Fruit fly (Drosophila melanogaster) whole organism, embryonic: ENCODE data around the gene Or85c.

Experiments used
- Adf1 ChIP-seq: fragments of 200-800 bp; sonication (Bioruptor generic); IDR thresholded peaks from 2 replicates; pipeline ENCODE4 v1.3.6; 2022; ENCODE audit warnings: missing biosample characterization, missing genetic modification characterization
- Bdp1 ChIP-seq: fragments of 200-800 bp; sonication (Bioruptor generic); optimal IDR thresholded peaks from 3 replicates; lab custom pipeline; 2016; ENCODE audit warnings: missing biosample characterization, missing genetic modification characterization
- Bteb2 ChIP-seq: fragments of 200-800 bp; sonication (Bioruptor generic); optimal IDR thresholded peaks from 2 replicates; lab custom pipeline; 2016; ENCODE audit warnings: missing biosample characterization, missing genetic modification characterization
- CG10543 ChIP-seq: fragments of 200-800 bp; sonication (Bioruptor generic); optimal IDR thresholded peaks from 3 replicates; lab custom pipeline; 2017; ENCODE audit warnings: missing biosample characterization, mild to moderate bottlenecking, missing genetic modification characterization, moderate library complexity
- CG13624 ChIP-seq: fragments of 200-800 bp; sonication (Bioruptor generic); optimal IDR thresholded peaks from 2 replicates; lab custom pipeline; 2016; ENCODE audit warnings: missing biosample characterization, missing genetic modification characterization
- CG1603 ChIP-seq: fragments of 200-800 bp; sonication (Bioruptor generic); optimal IDR thresholded peaks from 2 replicates; lab custom pipeline; 2019; ENCODE audit warnings: missing biosample characterization, mild to moderate bottlenecking, missing genetic modification characterization, moderate library complexity
- CG16813 ChIP-seq: fragments of 200-800 bp; sonication (Bioruptor generic); IDR thresholded peaks from 3 replicates; pipeline ENCODE4 v1.3.6; 2022; ENCODE audit warnings: missing biosample characterization, missing genetic modification characterization; ENCODE audit not compliant: partially characterized antibody
- CG17912 ChIP-seq: fragments of 200-800 bp; sonication (Bioruptor generic); optimal IDR thresholded peaks from 2 replicates; lab custom pipeline; 2018; ENCODE audit warnings: missing biosample characterization, mild to moderate bottlenecking, missing genetic modification characterization
- CG33213 ChIP-seq: fragments of 200-800 bp; sonication (Bioruptor generic); optimal IDR thresholded peaks from 3 replicates; lab custom pipeline; 2016; ENCODE audit warnings: missing biosample characterization, missing genetic modification characterization
- CG34376 ChIP-seq: fragments of 200-800 bp; sonication (Bioruptor generic); optimal IDR thresholded peaks from 2 replicates; lab custom pipeline; 2018; ENCODE audit warnings: missing biosample characterization, mild to moderate bottlenecking, missing genetic modification characterization
- CG34422 ChIP-seq: fragments of 200-800 bp; sonication (Bioruptor generic); IDR thresholded peaks from 3 replicates; pipeline ENCODE4 v1.3.6; 2022; ENCODE audit warnings: missing biosample characterization, missing genetic modification characterization
- CG3847 ChIP-seq: fragments of 200-800 bp; sonication (Bioruptor generic); IDR thresholded peaks from 2 replicates; pipeline ENCODE4 v1.3.6; 2022; ENCODE audit warnings: missing biosample characterization, missing genetic modification characterization
- CG6854 ChIP-seq: fragments of 200-800 bp; sonication (Bioruptor generic); optimal IDR thresholded peaks from 3 replicates; lab custom pipeline; 2017; ENCODE audit warnings: missing biosample characterization, mild to moderate bottlenecking, missing genetic modification characterization
- CG8281 ChIP-seq: fragments of 200-800 bp; sonication (Bioruptor generic); optimal IDR thresholded peaks from 2 replicates; lab custom pipeline; 2018; ENCODE audit warnings: missing biosample characterization, mild to moderate bottlenecking, missing genetic modification characterization, moderate library complexity
- CG8478 ChIP-seq: fragments of >200 bp; optimal IDR thresholded peaks from 2 replicates; lab custom pipeline; 2018
- CG9215 ChIP-seq: fragments of 200-800 bp; sonication (Bioruptor generic); IDR thresholded peaks from 2 replicates; pipeline ENCODE4 v1.3.6; 2022; ENCODE audit warnings: missing biosample characterization, missing genetic modification characterization
- CG9727 ChIP-seq: fragments of 200-800 bp; sonication (Bioruptor generic); optimal IDR thresholded peaks from 3 replicates; lab custom pipeline; 2017; ENCODE audit warnings: missing biosample characterization, mild to moderate bottlenecking, missing genetic modification characterization
- CG9817 ChIP-seq: fragments of 200-800 bp; sonication (Bioruptor generic); optimal IDR thresholded peaks from 2 replicates; lab custom pipeline; 2018; ENCODE audit warnings: missing biosample characterization, mild to moderate bottlenecking, missing genetic modification characterization, moderate library complexity
- Camta ChIP-seq: fragments of 200-800 bp; sonication (Bioruptor generic); optimal IDR thresholded peaks from 2 replicates; lab custom pipeline; 2016; ENCODE audit warnings: missing biosample characterization, missing genetic modification characterization
- E2f2 ChIP-seq: fragments of 200-800 bp; sonication (Bioruptor generic); IDR thresholded peaks from 2 replicates; pipeline ENCODE4 v1.3.6; 2022; ENCODE audit warnings: missing biosample characterization, missing genetic modification characterization
- HLH3B ChIP-seq: fragments of 200-800 bp; sonication (Bioruptor generic); IDR thresholded peaks from 2 replicates; pipeline ENCODE4 v1.3.6; 2022; ENCODE audit warnings: missing biosample characterization, missing genetic modification characterization
- Lpt ChIP-seq: fragments of >200 bp; optimal IDR thresholded peaks from 2 replicates; lab custom pipeline; 2018; ENCODE audit warnings: missing biosample characterization, missing genetic modification characterization
- Mad ChIP-seq: fragments of 200-800 bp; sonication (Bioruptor generic); optimal IDR thresholded peaks from 2 replicates; lab custom pipeline; 2016; ENCODE audit warnings: missing biosample characterization, missing genetic modification characterization
- NfI ChIP-seq: fragments of 200-800 bp; sonication (Bioruptor generic); optimal IDR thresholded peaks from 3 replicates; lab custom pipeline; 2018; ENCODE audit warnings: missing biosample characterization, mild to moderate bottlenecking, missing genetic modification characterization, moderate library complexity
- Scr ChIP-seq: fragments of 200-800 bp; sonication (Bioruptor generic); IDR thresholded peaks from 2 replicates; pipeline ENCODE4 v1.3.6; 2022; ENCODE audit warnings: missing biosample characterization, missing genetic modification characterization; ENCODE audit not compliant: partially characterized antibody
- ara ChIP-seq: fragments of 200-800 bp; sonication (Bioruptor generic); IDR thresholded peaks from 2 replicates; pipeline ENCODE4 v1.3.6; 2022; ENCODE audit warnings: missing biosample characterization, missing genetic modification characterization
- ash1 ChIP-seq: fragments of 200-800 bp; sonication (Bioruptor generic); optimal IDR thresholded peaks from 2 replicates; lab custom pipeline; 2018; ENCODE audit warnings: missing biosample characterization, mild to moderate bottlenecking, missing genetic modification characterization
- chinmo ChIP-seq: fragments of 200-800 bp; sonication (Bioruptor generic); IDR thresholded peaks from 4 replicates; pipeline ENCODE4 v1.3.6; 2022; ENCODE audit warnings: missing biosample characterization, missing genetic modification characterization; ENCODE audit not compliant: partially characterized antibody
- eyg ChIP-seq: fragments of 200-800 bp; sonication (Bioruptor generic); optimal IDR thresholded peaks from 3 replicates; lab custom pipeline; 2016; ENCODE audit warnings: missing biosample characterization, missing genetic modification characterization
- ftz-f1 ChIP-seq: fragments of 200-800 bp; sonication (Bioruptor generic); optimal IDR thresholded peaks from 2 replicates; lab custom pipeline; 2016; ENCODE audit warnings: missing biosample characterization, missing genetic modification characterization
- fu2 ChIP-seq: fragments of 200-800 bp; sonication (Bioruptor generic); optimal IDR thresholded peaks from 2 replicates; lab custom pipeline; 2016; ENCODE audit warnings: missing biosample characterization, missing genetic modification characterization
- gce ChIP-seq: fragments of 200-800 bp; sonication (Bioruptor generic); IDR thresholded peaks from 3 replicates; pipeline ENCODE4 v1.3.6; 2022; ENCODE audit warnings: missing biosample characterization, missing genetic modification characterization
- grn ChIP-seq: fragments of 200-800 bp; sonication (Bioruptor generic); optimal IDR thresholded peaks from 3 replicates; lab custom pipeline; 2017; ENCODE audit warnings: missing biosample characterization, missing genetic modification characterization
- h ChIP-seq: fragments of >200 bp; optimal IDR thresholded peaks from 2 replicates; lab custom pipeline; 2017
- hth ChIP-seq: fragments of >200 bp; optimal IDR thresholded peaks from 2 replicates; lab custom pipeline; 2017; ENCODE audit warnings: inconsistent platforms
- inv ChIP-seq: fragments of 200-800 bp; sonication (Bioruptor generic); IDR thresholded peaks from 2 replicates; pipeline ENCODE4 v1.3.6; 2022; ENCODE audit warnings: missing biosample characterization, missing genetic modification characterization; ENCODE audit not compliant: partially characterized antibody
- knrl ChIP-seq: fragments of 200-800 bp; sonication (Bioruptor generic); IDR thresholded peaks from 3 replicates; pipeline ENCODE4 v1.3.6; 2022; ENCODE audit warnings: missing biosample characterization, missing genetic modification characterization; ENCODE audit not compliant: partially characterized antibody
- mirr ChIP-seq: fragments of 200-800 bp; sonication (Bioruptor generic); optimal IDR thresholded peaks from 3 replicates; lab custom pipeline; 2018; ENCODE audit warnings: missing biosample characterization, mild to moderate bottlenecking, missing genetic modification characterization
- mld ChIP-seq: fragments of 200-800 bp; sonication (Bioruptor generic); IDR thresholded peaks from 3 replicates; pipeline ENCODE4 v1.3.6; 2022; ENCODE audit warnings: missing biosample characterization, missing genetic modification characterization; ENCODE audit not compliant: partially characterized antibody
- phol ChIP-seq: fragments of 200-800 bp; sonication (Bioruptor generic); optimal IDR thresholded peaks from 3 replicates; lab custom pipeline; 2018; ENCODE audit warnings: missing biosample characterization, mild to moderate bottlenecking, missing genetic modification characterization, moderate library complexity
- rib ChIP-seq: fragments of 200-800 bp; sonication (Bioruptor generic); IDR thresholded peaks from 2 replicates; pipeline ENCODE4 v1.3.6; 2022; ENCODE audit warnings: missing biosample characterization, missing genetic modification characterization
- salm ChIP-seq: fragments of 200-800 bp; sonication (Bioruptor generic); optimal IDR thresholded peaks from 2 replicates; lab custom pipeline; 2018; ENCODE audit warnings: missing biosample characterization, mild to moderate bottlenecking, missing genetic modification characterization
- schlank ChIP-seq: fragments of 200-800 bp; sonication (Bioruptor generic); optimal IDR thresholded peaks from 2 replicates; lab custom pipeline; 2018; ENCODE audit warnings: missing biosample characterization, mild to moderate bottlenecking, missing genetic modification characterization
- shn ChIP-seq: fragments of 200-800 bp; sonication (Bioruptor generic); optimal IDR thresholded peaks from 3 replicates; lab custom pipeline; 2016; ENCODE audit warnings: missing biosample characterization, missing genetic modification characterization
- so ChIP-seq: fragments of 200-800 bp; sonication (Bioruptor generic); IDR thresholded peaks from 3 replicates; pipeline ENCODE4 v1.3.6; 2022; ENCODE audit warnings: missing biosample characterization, missing genetic modification characterization
- sqz ChIP-seq: fragments of 200-800 bp; sonication (Bioruptor generic); optimal IDR thresholded peaks from 3 replicates; lab custom pipeline; 2018; ENCODE audit warnings: missing biosample characterization, mild to moderate bottlenecking, missing genetic modification characterization
- sr ChIP-seq: fragments of 200-800 bp; sonication (Bioruptor generic); IDR thresholded peaks from 3 replicates; pipeline ENCODE4 v1.3.6; 2022; ENCODE audit warnings: missing biosample characterization, missing genetic modification characterization
- sug ChIP-seq: fragments of 200-800 bp; optimal IDR thresholded peaks from 2 replicates; lab custom pipeline; 2019; ENCODE audit warnings: missing biosample characterization, mild to moderate bottlenecking, missing genetic modification characterization, moderate library complexity
- tll ChIP-seq, 2 experiments: fragments of 200-800 bp in 1 of 2; fragments of >200 bp in 1 of 2; sonication (Bioruptor generic) in 1 of 2; optimal IDR thresholded peaks; 2 replicates each; lab custom pipeline; 2017 to 2019; ENCODE audit warnings: missing biosample characterization in 2 of 2, missing genetic modification characterization in 2 of 2, mild to moderate bottlenecking in 1 of 2, moderate library complexity in 1 of 2
- unc-4 ChIP-seq: fragments of 200-800 bp; sonication (Bioruptor generic); IDR thresholded peaks from 2 replicates; pipeline ENCODE4 v1.3.6; 2022; ENCODE audit warnings: missing biosample characterization, missing genetic modification characterization; ENCODE audit not compliant: partially characterized antibody
- vvl ChIP-seq: fragments of 200-800 bp; sonication (Bioruptor generic); IDR thresholded peaks from 2 replicates; pipeline ENCODE4 v1.3.6; 2022; ENCODE audit warnings: missing biosample characterization, missing genetic modification characterization
- z ChIP-seq: fragments of 200-800 bp; sonication (Bioruptor generic); IDR thresholded peaks from 3 replicates; pipeline ENCODE4 v1.3.6; 2022; ENCODE audit warnings: missing biosample characterization, missing genetic modification characterization

Or85c gene

DNA sequence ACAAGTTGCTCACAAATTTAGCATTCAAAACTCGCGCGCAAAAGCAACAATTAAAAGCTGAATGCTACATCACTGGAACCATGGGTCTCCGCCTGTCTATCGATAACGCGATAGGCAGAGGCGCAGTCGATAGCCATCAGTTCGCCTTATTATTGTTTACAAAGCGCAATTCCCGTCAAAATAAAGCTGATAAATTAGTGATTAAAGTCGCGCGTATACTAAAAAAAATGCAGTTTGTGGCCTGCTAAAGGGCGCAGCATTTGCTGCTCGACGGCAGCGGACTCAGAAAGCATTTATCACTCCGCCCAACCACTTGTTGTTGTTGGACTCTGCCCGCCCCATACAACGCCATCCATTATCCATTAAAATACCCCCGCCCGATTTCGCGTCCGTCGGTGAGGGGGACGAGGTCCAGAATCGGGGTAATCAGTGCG, 4.9 kb upstream of the Or85c start, which contains the start of gene CG11737 (continued):
- TF ChIP-seq inv (GFP tag; lab: Robert Waterston, UW): peak; percentile 40
- TF ChIP-seq CG34422: peak; percentile 56; the same call in 1 of the 3 replicates
- no peak for TF ChIP-seq sug (tag; lab: Kevin White, UChicago)
- no peak for TF ChIP-seq gce (GFP tag; lab: Robert Waterston, UW)
- TF ChIP-seq Bteb2 (GFP tag; lab: Kevin White, UChicago): no peak
- peak; percentile 4 for TF ChIP-seq grn (GFP tag; lab: Kevin White, UChicago)
- TF ChIP-seq rib (GFP tag; lab: Robert Waterston, UW): no peak
- no peak for TF ChIP-seq HLH3B (GFP tag; lab: Robert Waterston, UW)
- no peak for TF ChIP-seq sqz
- TF ChIP-seq schlank (tag; lab: Kevin White, UChicago): no peak
- TF ChIP-seq CG13624 (GFP tag; lab: Kevin White, UChicago): peak; percentile 3
- TF ChIP-seq CG17912 (GFP tag; lab: Kevin White, UChicago): no peak
- TF ChIP-seq CG1603: peak; percentile 58
- no peak for TF ChIP-seq fu2 (GFP tag; lab: Kevin White, UChicago)
- TF ChIP-seq CG9817: no peak
- no peak for TF ChIP-seq CG8281 (tag; lab: Kevin White, UChicago)
- no peak for TF ChIP-seq CG9727
- TF ChIP-seq Bdp1 (GFP tag; lab: Kevin White, UChicago): no peak
- TF ChIP-seq NfI (GFP tag; lab: Kevin White, UChicago): no peak
- TF ChIP-seq CG10543 (GFP tag; lab: Kevin White, UChicago): peak; percentile 18
- peak; percentile 55; the same call in 1 of the 3 replicates for TF ChIP-seq CG16813 (GFP tag; lab: Robert Waterston, UW)
- no peak for TF ChIP-seq CG9215 (GFP tag; lab: Robert Waterston, UW)
- TF ChIP-seq ara: no peak
- peak; percentile 50; the same call in 1 of the 2 replicates for TF ChIP-seq Scr (GFP tag; lab: Robert Waterston, UW)
- no peak for TF ChIP-seq tll (GFP tag; optimal IDR thresholded peaks at IDR 0.05; lab: Kevin White, UChicago)
- TF ChIP-seq Mad (GFP tag; lab: Kevin White, UChicago): no peak
- TF ChIP-seq ftz-f1 (GFP tag; lab: Kevin White, UChicago): no peak
- no peak for TF ChIP-seq Lpt (GFP tag; lab: Kevin White, UChicago)
- TF ChIP-seq vvl (GFP tag; lab: Robert Waterston, UW): no peak
- TF ChIP-seq CG34376: no peak
- TF ChIP-seq unc-4: 0 out of 2 replicates have a peak, but pooled peaks have one; percentile 38
- TF ChIP-seq mirr (GFP tag; lab: Kevin White, UChicago): no peak
- TF ChIP-seq so (GFP tag; lab: Robert Waterston, UW): 0 out of 3 replicates have a peak, but pooled peaks have one; percentile 26
- no peak for TF ChIP-seq salm
- TF ChIP-seq chinmo: peak; percentile 73; the same call in 1 of the 4 replicates
- TF ChIP-seq mld (GFP tag; lab: Robert Waterston, UW): no peak
- TF ChIP-seq E2f2 (GFP tag; lab: Robert Waterston, UW): peak; percentile 99
- TF ChIP-seq eyg (GFP tag; lab: Kevin White, UChicago): no peak
- no peak for TF ChIP-seq sr (GFP tag; lab: Robert Waterston, UW)
- no peak for TF ChIP-seq ash1
- TF ChIP-seq Adf1: peak; percentile 71
- no peak for TF ChIP-seq CG3847 (GFP tag; lab: Robert Waterston, UW)
- TF ChIP-seq z (GFP tag; lab: Robert Waterston, UW): no peak
- TF ChIP-seq h (lab: Kevin White, UChicago): no peak
- no peak for TF ChIP-seq CG6854 (GFP tag; lab: Kevin White, UChicago)
- TF ChIP-seq phol (tag; lab: Kevin White, UChicago): peak; percentile 53
- TF ChIP-seq hth: no peak
- no peak for TF ChIP-seq Camta (GFP tag; lab: Kevin White, UChicago)
- TF ChIP-seq knrl (GFP tag; lab: Robert Waterston, UW): peak; percentile 46
- TF ChIP-seq shn (GFP tag; lab: Kevin White, UChicago): no peak
- peak; percentile 1 for TF ChIP-seq CG33213 (GFP tag; lab: Kevin White, UChicago)
- no peak for TF ChIP-seq CG8478 (lab: Kevin White, UChicago)
